Worm (Caenorhabditis elegans) whole organism, L1 larva: ENCODE results near the gene cua-1.
A peak's percentile ranks its signal among the peaks of the same experiment; 100 is the strongest.

Experiments
- C04F5.9 ChIP-seq: sonication (generic microtip); optimal IDR thresholded peaks from 2 replicates; lab custom pipeline; 2016; ENCODE audit warnings: missing genetic modification characterization, missing compliant biosample characterization
- Y116A8C.19 ChIP-seq: sonication (generic microtip); optimal IDR thresholded peaks from 2 replicates; lab custom pipeline; 2016; ENCODE audit warnings: missing compliant biosample characterization, missing genetic modification characterization, borderline replicate concordance
- alr-1 ChIP-seq: fragments of 200-800 bp; sonication (Bioruptor generic); optimal IDR thresholded peaks from 2 replicates; lab custom pipeline; 2018; ENCODE audit warnings: borderline replicate concordance, mild to moderate bottlenecking, missing genetic modification characterization, missing compliant biosample characterization
- aly-2 ChIP-seq: fragments of 150-350 bp; optimal IDR thresholded peaks from 2 replicates; lab custom pipeline; 2014; ENCODE audit warnings: missing biosample characterization, missing genetic modification characterization
- ceh-63 ChIP-seq: fragments of 200-800 bp; sonication (Bioruptor generic); optimal IDR thresholded peaks from 2 replicates; lab custom pipeline; 2018; ENCODE audit warnings: mild to moderate bottlenecking, missing genetic modification characterization, missing compliant biosample characterization
- ceh-82 ChIP-seq, 3 experiments: fragments of 150-350 bp in 1 of 3; sonication (generic microtip) in 2 of 3; optimal IDR thresholded peaks; 2 replicates each; lab custom pipeline; 2014 to 2017; ENCODE audit warnings: missing biosample characterization in 3 of 3, missing genetic modification characterization in 3 of 3
- ceh-88 ChIP-seq: fragments of 200-800 bp; sonication (Bioruptor generic); IDR thresholded peaks from 2 replicates; pipeline ENCODE4 v1.3.6; 2022; ENCODE audit warnings: missing genetic modification characterization, missing compliant biosample characterization
- ceh-90 ChIP-seq: sonication (generic microtip); optimal IDR thresholded peaks from 2 replicates; lab custom pipeline; 2016; ENCODE audit warnings: missing genetic modification characterization, missing compliant biosample characterization
- ces-1 ChIP-seq: fragments of 150-350 bp; optimal IDR thresholded peaks from 2 replicates; lab custom pipeline; 2014; ENCODE audit warnings: missing biosample characterization, missing genetic modification reagents, missing genetic modification characterization
- efl-3 ChIP-seq: fragments of 200-800 bp; sonication (Bioruptor generic); optimal IDR thresholded peaks from 2 replicates; lab custom pipeline; 2018; ENCODE audit warnings: mild to moderate bottlenecking, missing genetic modification characterization, missing compliant biosample characterization
- egl-13 ChIP-seq: sonication (generic microtip); optimal IDR thresholded peaks from 2 replicates; lab custom pipeline; 2016; ENCODE audit warnings: missing genotype, missing genetic modification reagents, missing genetic modification characterization, missing compliant biosample characterization
- elt-2 ChIP-seq: sonication (generic microtip); optimal IDR thresholded peaks from 2 replicates; lab custom pipeline; 2016; ENCODE audit warnings: missing genetic modification characterization, mild to moderate bottlenecking, inconsistent platforms, missing compliant biosample characterization, missing genetic modification reagents
- fkh-10 ChIP-seq: sonication (generic microtip); optimal IDR thresholded peaks from 2 replicates; lab custom pipeline; 2017; ENCODE audit warnings: missing biosample characterization, missing genetic modification reagents, missing genetic modification characterization
- fos-1 ChIP-seq: fragments of 150-350 bp; optimal IDR thresholded peaks from 2 replicates; lab custom pipeline; 2014; ENCODE audit warnings: missing biosample characterization, missing genetic modification characterization
- hlh-17 ChIP-seq: fragments of 200-800 bp; sonication (Bioruptor generic); optimal IDR thresholded peaks from 2 replicates; lab custom pipeline; 2018; ENCODE audit warnings: missing genetic modification characterization, mild to moderate bottlenecking, missing compliant biosample characterization, moderate library complexity, borderline replicate concordance
- hpl-2 ChIP-seq: fragments of 150-350 bp; optimal IDR thresholded peaks from 2 replicates; lab custom pipeline; 2014; ENCODE audit warnings: missing biosample characterization, missing genetic modification reagents, missing genetic modification characterization
- irx-1 ChIP-seq: sonication (generic microtip); optimal IDR thresholded peaks from 2 replicates; lab custom pipeline; 2016; ENCODE audit warnings: missing genetic modification characterization, missing compliant biosample characterization
- lin-14 ChIP-seq: fragments of 200-800 bp; sonication (Bioruptor generic); optimal IDR thresholded peaks from 2 replicates; lab custom pipeline; 2018; ENCODE audit warnings: mild to moderate bottlenecking, missing genetic modification characterization, moderate library complexity, missing compliant biosample characterization
- lin-15B ChIP-seq: fragments of 150-350 bp; sonication (generic microtip); optimal IDR thresholded peaks from 3 replicates; lab custom pipeline; 2014; ENCODE audit warnings: missing biosample characterization, missing genetic modification characterization
- lin-35 ChIP-seq, 2 experiments: fragments of 150-350 bp; optimal IDR thresholded peaks; 2 replicates each; lab custom pipeline; 2014; ENCODE audit warnings: missing biosample characterization in 2 of 2, missing genetic modification characterization in 2 of 2, missing genetic modification reagents in 2 of 2
- lin-39 ChIP-seq: fragments of 150-350 bp; optimal IDR thresholded peaks from 2 replicates; lab custom pipeline; 2014; ENCODE audit warnings: missing biosample characterization, missing genetic modification reagents, missing genetic modification characterization
- lir-3 ChIP-seq: sonication (generic microtip); optimal IDR thresholded peaks from 2 replicates; lab custom pipeline; 2016; ENCODE audit warnings: mild to moderate bottlenecking, missing genetic modification characterization, moderate library complexity, missing compliant biosample characterization; ENCODE audit not compliant: poor library complexity
- lsy-2 ChIP-seq, 2 experiments: fragments of 150-350 bp; optimal IDR thresholded peaks; 2 replicates each; lab custom pipeline; 2014; ENCODE audit warnings: missing biosample characterization in 2 of 2, missing genetic modification characterization in 2 of 2
- mab-9 ChIP-seq: fragments of 200-800 bp; sonication (Bioruptor generic); IDR thresholded peaks from 2 replicates; pipeline ENCODE4 v1.3.6; 2022; ENCODE audit warnings: missing genetic modification reagents, missing genetic modification characterization, missing compliant biosample characterization
- mdl-1 ChIP-seq, 2 experiments: fragments of 150-350 bp; optimal IDR thresholded peaks; 2 replicates each; lab custom pipeline; 2014 to 2017; ENCODE audit warnings: missing biosample characterization in 2 of 2, missing genetic modification characterization in 2 of 2, inconsistent platforms in 1 of 2
- mef-2 ChIP-seq: fragments of 150-350 bp; optimal IDR thresholded peaks from 2 replicates; lab custom pipeline; 2014; ENCODE audit warnings: missing biosample characterization, missing genetic modification characterization
- nhr-11 ChIP-seq: fragments of 150-350 bp; optimal IDR thresholded peaks from 2 replicates; lab custom pipeline; 2014; ENCODE audit warnings: missing biosample characterization, missing genetic modification characterization
- nhr-71 ChIP-seq: sonication (generic microtip); optimal IDR thresholded peaks from 2 replicates; lab custom pipeline; 2016; ENCODE audit warnings: mild to moderate bottlenecking, missing genetic modification characterization, moderate library complexity, missing compliant biosample characterization
- nhr-76 ChIP-seq: sonication (generic microtip); optimal IDR thresholded peaks from 2 replicates; lab custom pipeline; 2017; ENCODE audit warnings: missing biosample characterization, missing genetic modification characterization
- nhr-77 ChIP-seq: fragments of 150-350 bp; optimal IDR thresholded peaks from 2 replicates; lab custom pipeline; 2014; ENCODE audit warnings: missing biosample characterization, missing genetic modification characterization
- nhr-84 ChIP-seq: sonication (generic microtip); optimal IDR thresholded peaks from 2 replicates; lab custom pipeline; 2017; ENCODE audit warnings: missing biosample characterization, missing genetic modification characterization
- pax-3 ChIP-seq: fragments of 200-800 bp; sonication (Bioruptor generic); optimal IDR thresholded peaks from 2 replicates; lab custom pipeline; 2018; ENCODE audit warnings: mild to moderate bottlenecking, missing genetic modification characterization, moderate library complexity, missing compliant biosample characterization
- pqm-1 ChIP-seq: sonication (generic microtip); optimal IDR thresholded peaks from 3 replicates; lab custom pipeline; 2017; ENCODE audit warnings: missing biosample characterization, missing genetic modification characterization
- rnt-1 ChIP-seq: sonication (generic microtip); optimal IDR thresholded peaks from 2 replicates; lab custom pipeline; 2016; ENCODE audit warnings: mild to moderate bottlenecking, missing genetic modification characterization, moderate library complexity, missing compliant biosample characterization
- snu-23 ChIP-seq: sonication (generic microtip); optimal IDR thresholded peaks from 2 replicates; lab custom pipeline; 2016; ENCODE audit warnings: missing genetic modification characterization, missing compliant biosample characterization
- sup-37 ChIP-seq: fragments of 200-800 bp; sonication (Bioruptor generic); optimal IDR thresholded peaks from 2 replicates; lab custom pipeline; 2018; ENCODE audit warnings: mild to moderate bottlenecking, missing genetic modification characterization, missing compliant biosample characterization
- swsn-7 ChIP-seq: sonication (generic microtip); optimal IDR thresholded peaks from 2 replicates; lab custom pipeline; 2016; ENCODE audit warnings: missing genetic modification characterization, missing compliant biosample characterization
- tlp-1 ChIP-seq: fragments of 150-350 bp; optimal IDR thresholded peaks from 2 replicates; lab custom pipeline; 2014; ENCODE audit warnings: missing biosample characterization, missing genetic modification characterization
- unc-130 ChIP-seq: fragments of 150-350 bp; optimal IDR thresholded peaks from 2 replicates; lab custom pipeline; 2017; ENCODE audit warnings: missing biosample characterization, missing genetic modification characterization, inconsistent platforms
- unc-30 ChIP-seq: sonication (generic microtip); optimal IDR thresholded peaks from 2 replicates; lab custom pipeline; 2017; ENCODE audit warnings: missing biosample characterization, missing genetic modification characterization
- unc-62 ChIP-seq: fragments of 150-350 bp; optimal IDR thresholded peaks from 2 replicates; lab custom pipeline; 2014; ENCODE audit warnings: missing biosample characterization, missing genetic modification reagents, missing genetic modification characterization
- unc-86 ChIP-seq: sonication (generic microtip); optimal IDR thresholded peaks from 2 replicates; lab custom pipeline; 2016; ENCODE audit warnings: missing genetic modification characterization, missing compliant biosample characterization
- unc-98 ChIP-seq: fragments of 200-800 bp; sonication (Bioruptor generic); IDR thresholded peaks from 2 replicates; pipeline ENCODE4 v1.3.6; 2022; ENCODE audit warnings: missing genetic modification characterization, missing compliant biosample characterization
- xbp-1 ChIP-seq: sonication (generic microtip); optimal IDR thresholded peaks from 2 replicates; lab custom pipeline; 2016; ENCODE audit warnings: missing genetic modification characterization, missing compliant biosample characterization
- zip-4 ChIP-seq: fragments of 200-800 bp; sonication (Bioruptor generic); optimal IDR thresholded peaks from 2 replicates; lab custom pipeline; 2018; ENCODE audit warnings: mild to moderate bottlenecking, missing genetic modification characterization, moderate library complexity, missing compliant biosample characterization
- ztf-4 ChIP-seq: fragments of 150-350 bp; optimal IDR thresholded peaks from 2 replicates; lab custom pipeline; 2014; ENCODE audit warnings: missing biosample characterization, missing genetic modification characterization

Gene cua-1

ce11 chrIII:13439415-13439814 is 15.7 kb downstream of the cua-1 start, which contains the start of gene ciao-2B (continued):
- no peak for TF ChIP-seq efl-3 (GFP tag; lab: Kevin White, UChicago)
- peak; percentile 19 for TF ChIP-seq xbp-1 (tag; lab: Kevin White, UChicago)
- TF ChIP-seq unc-98 (GFP tag; lab: Robert Waterston, UW), result peak; percentile 9; the same call in 1 of the 2 replicates
- no peak for TF ChIP-seq sup-37 (GFP tag; lab: Kevin White, UChicago)
- TF ChIP-seq tlp-1 (tag; lab: Kevin White, UChicago), result no peak
- TF ChIP-seq hlh-17 (GFP tag; lab: Kevin White, UChicago), result no peak
- TF ChIP-seq alr-1, result no peak
- TF ChIP-seq zip-4 (GFP tag; lab: Kevin White, UChicago), result no peak
- peak; percentile 76 for TF ChIP-seq lir-3
- TF ChIP-seq lin-39, result peak; percentile 20
- TF ChIP-seq nhr-76 (tag; lab: Kevin White, UChicago), result no peak
- TF ChIP-seq rnt-1 (tag; lab: Kevin White, UChicago), result no peak
- TF ChIP-seq nhr-84 (tag; lab: Kevin White, UChicago), result no peak
- TF ChIP-seq hpl-2, result no peak
- peak; percentile 29 for TF ChIP-seq snu-23
- no peak for TF ChIP-seq pax-3 (tag; lab: Kevin White, UChicago)
- TF ChIP-seq C04F5.9 (tag; lab: Kevin White, UChicago), result no peak
- peak; percentile 83 for TF ChIP-seq ceh-90 (tag; lab: Kevin White, UChicago)
- no peak for TF ChIP-seq unc-62
- no peak for TF ChIP-seq swsn-7 (tag; lab: Kevin White, UChicago)
- no peak for TF ChIP-seq nhr-77
- TF ChIP-seq nhr-71 (tag; lab: Kevin White, UChicago), result peak; percentile 58
- no peak for TF ChIP-seq Y116A8C.19 (tag; lab: Kevin White, UChicago)
- no peak for TF ChIP-seq lin-15B (tag; lab: Kevin White, UChicago)
- no peak for TF ChIP-seq aly-2 (tag; lab: Kevin White, UChicago)
- TF ChIP-seq mef-2 (tag; lab: Kevin White, UChicago), result no peak
- TF ChIP-seq ztf-4 (tag; lab: Kevin White, UChicago), result no peak
- TF ChIP-seq ceh-82 (tag; optimal IDR thresholded peaks at IDR 0.05; lab: Kevin White, UChicago), result peak in 1 of 3 experiments; percentile 35
- TF ChIP-seq ceh-63 (GFP tag; lab: Kevin White, UChicago), result no peak
- TF ChIP-seq nhr-11 (tag; lab: Kevin White, UChicago), result no peak
- no peak for TF ChIP-seq fkh-10
- no peak for TF ChIP-seq elt-2
- TF ChIP-seq mab-9 (GFP tag; lab: Robert Waterston, UW), result no peak
- TF ChIP-seq ceh-88 (GFP tag; lab: Robert Waterston, UW), result no peak
- TF ChIP-seq mdl-1 (tag; optimal IDR thresholded peaks at IDR 0.05; lab: Kevin White, UChicago), result no peak
- no peak for TF ChIP-seq unc-130 (tag; lab: Kevin White, UChicago)
- TF ChIP-seq unc-30 (tag; lab: Kevin White, UChicago), result no peak
- TF ChIP-seq lin-35 (GFP tag; optimal IDR thresholded peaks at IDR 0.05; lab: Kevin White, UChicago), result peak; percentile 87 to 93
- TF ChIP-seq lsy-2 (tag; optimal IDR thresholded peaks at IDR 0.05; lab: Kevin White, UChicago), result peak; percentile 38 to 71
- no peak for TF ChIP-seq ces-1 (GFP tag; lab: Kevin White, UChicago)
- no peak for TF ChIP-seq pqm-1 (tag; lab: Kevin White, UChicago)
- no peak for TF ChIP-seq lin-14 (GFP tag; lab: Kevin White, UChicago)
- TF ChIP-seq egl-13 (tag; lab: Kevin White, UChicago), result peak; percentile 15
- TF ChIP-seq irx-1, result peak; percentile 55
- TF ChIP-seq unc-86 (tag; lab: Kevin White, UChicago), result no peak
- TF ChIP-seq fos-1 (tag; lab: Kevin White, UChicago), result no peak
